Fruit fly (Drosophila melanogaster) whole organism, adult: ENCODE data around the gene TTLL6B.

Experiments
- CG1620 ChIP-seq: fragments of 200-800 bp; sonication (Bioruptor generic); optimal IDR thresholded peaks from 2 replicates; lab custom pipeline; 2016; ENCODE audit warnings: missing biosample characterization, missing genetic modification characterization
- CG33017 ChIP-seq: fragments of 200-800 bp; sonication (Bioruptor generic); optimal IDR thresholded peaks from 2 replicates; lab custom pipeline; 2018; ENCODE audit warnings: missing biosample characterization, mild to moderate bottlenecking, missing genetic modification characterization, moderate library complexity
- CG5204 ChIP-seq: fragments of 200-800 bp; sonication (Bioruptor generic); optimal IDR thresholded peaks from 2 replicates; lab custom pipeline; 2016; ENCODE audit warnings: missing biosample characterization, missing genetic modification characterization
- CG7045 ChIP-seq: fragments of 200-800 bp; sonication (Bioruptor generic); optimal IDR thresholded peaks from 2 replicates; lab custom pipeline; 2017; ENCODE audit warnings: missing biosample characterization, mild to moderate bottlenecking, missing genetic modification characterization
- Clk ChIP-seq: fragments of 200-800 bp; sonication (Bioruptor generic); optimal IDR thresholded peaks from 2 replicates; lab custom pipeline; 2017; ENCODE audit warnings: missing biosample characterization, missing genetic modification characterization
- Hr96 ChIP-seq: fragments of 200-800 bp; sonication (Bioruptor generic); optimal IDR thresholded peaks from 2 replicates; lab custom pipeline; 2016; ENCODE audit warnings: missing biosample characterization, missing genetic modification characterization
- cnc ChIP-seq, 2 experiments: fragments of >200 bp; optimal IDR thresholded peaks; 2 replicates each; lab custom pipeline; 2017
- kay ChIP-seq: fragments of 200-800 bp; sonication (Bioruptor generic); peaks from one replicate; lab custom pipeline; 2016; ENCODE audit warnings: missing biosample characterization, missing genetic modification characterization, borderline replicate concordance
- tj ChIP-seq: fragments of 200-800 bp; sonication (Bioruptor generic); optimal IDR thresholded peaks from 3 replicates; lab custom pipeline; 2017; ENCODE audit warnings: missing biosample characterization, mild to moderate bottlenecking, missing genetic modification characterization, moderate library complexity
- toe ChIP-seq: fragments of 200-800 bp; sonication (Bioruptor generic); optimal IDR thresholded peaks from 2 replicates; lab custom pipeline; 2016; ENCODE audit warnings: missing biosample characterization, missing genetic modification characterization

dm6 chr3R:27293065-27293464, 42.3 kb upstream of the TTLL6B start:
- no peak for TF ChIP-seq Hr96 (GFP tag; lab: Kevin White, UChicago)
- TF ChIP-seq toe (GFP tag; lab: Kevin White, UChicago), result no peak
- no peak for TF ChIP-seq Clk (GFP tag; lab: Kevin White, UChicago)
- no peak for TF ChIP-seq CG5204 (GFP tag; lab: Kevin White, UChicago)
- TF ChIP-seq kay (GFP tag; lab: Kevin White, UChicago), result no peak
- no peak for TF ChIP-seq CG1620 (GFP tag; lab: Kevin White, UChicago)
- TF ChIP-seq CG7045, result no peak
- TF ChIP-seq cnc (optimal IDR thresholded peaks at IDR 0.05; lab: Kevin White, UChicago), result no peak
- TF ChIP-seq tj (GFP tag; lab: Kevin White, UChicago), result no peak
- no peak for TF ChIP-seq CG33017 (tag; lab: Kevin White, UChicago)
